Fruit fly (Drosophila melanogaster): Measurements from ENCODE around the gene CG17928.

DNA sequence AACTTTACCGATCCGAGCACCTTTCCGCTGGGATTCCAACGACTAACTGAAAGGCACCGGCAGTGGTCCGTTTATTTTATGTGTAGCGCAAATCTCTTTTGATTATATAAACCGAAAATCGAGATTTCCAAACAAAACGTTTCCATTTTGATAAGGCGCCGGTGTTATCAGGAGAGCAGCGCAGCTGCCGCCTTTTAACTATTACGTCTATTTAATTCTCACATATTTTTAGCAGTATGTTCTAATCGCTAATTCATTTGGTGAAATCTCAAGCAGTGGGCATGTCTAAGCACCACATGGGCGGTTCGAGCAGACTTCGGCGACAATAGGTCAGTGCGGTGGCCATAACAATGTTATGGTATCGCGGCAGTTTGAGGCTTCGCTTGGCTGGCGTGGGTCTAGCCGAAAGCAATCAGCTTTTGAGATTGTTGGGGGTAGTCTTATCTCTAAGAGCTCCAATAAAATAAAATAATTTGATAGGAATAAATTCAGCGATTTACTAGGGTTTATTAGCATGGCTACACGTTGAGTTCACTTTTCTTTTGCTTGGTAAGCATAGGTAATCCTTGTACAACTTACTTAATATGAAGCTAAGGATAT lies 597 bp upstream of the CG17928 start, which contains the start of gene Cyt-b5-r:
- TF ChIP-seq CG9139 (GFP tag; optimal IDR thresholded peaks at IDR 0.05) (no peak), CG8632 (GFP tag; optimal IDR thresholded peaks at IDR 0.05) (no peak), CG16779 (tag; optimal IDR thresholded peaks at IDR 0.05) (no peak), cyc (GFP tag; optimal IDR thresholded peaks at IDR 0.05) (no peak), CG15336 (GFP tag; IDR thresholded peaks at IDR 0.05) (no peak), svp (GFP tag) (peak; percentile 89), Eip75B (GFP tag; optimal IDR thresholded peaks at IDR 0.05) (no peak), acj6 (GFP tag; optimal IDR thresholded peaks at IDR 0.05) (no peak), CG11762 (GFP tag; optimal IDR thresholded peaks at IDR 0.05; ENCODE audit: insufficient read depth) (no peak)
